Worm (Caenorhabditis elegans) whole organism, L4/young adult: ENCODE measurements around the gene T05G5.4.

Experiments
- W03F9.2 ChIP-seq: fragments of 150-350 bp; optimal IDR thresholded peaks from 2 replicates; lab custom pipeline; 2014; ENCODE audit warnings: missing biosample characterization, missing genetic modification characterization
- dao-5 ChIP-seq: sonication (generic microtip); optimal IDR thresholded peaks from 2 replicates; lab custom pipeline; 2016; ENCODE audit warnings: missing genotype, missing genetic modification characterization, moderate library complexity, missing compliant biosample characterization
- him-1 ChIP-seq: sonication (generic microtip); optimal IDR thresholded peaks from 2 replicates; lab custom pipeline; 2016; ENCODE audit warnings: missing genotype, missing genetic modification reagents, missing genetic modification characterization, missing compliant biosample characterization

Gene T05G5.4

ce11 chrIII:9770590-9770989 is 21.9 kb downstream of the T05G5.4 start:
- no peak for TF ChIP-seq dao-5
- TF ChIP-seq W03F9.2 (tag; lab: Kevin White, UChicago): no peak
- no peak for TF ChIP-seq him-1 (tag; lab: Kevin White, UChicago)

ce11 chrIII:9772394-9772793 is 23.7 kb downstream of the T05G5.4 start:
- no peak for TF ChIP-seq dao-5
- TF ChIP-seq him-1 (tag; lab: Kevin White, UChicago): no peak
- no peak for TF ChIP-seq W03F9.2 (tag; lab: Kevin White, UChicago)

ce11 chrIII:9775916-9776315 is 27.2 kb downstream of the T05G5.4 start:
- TF ChIP-seq dao-5: no peak
- TF ChIP-seq W03F9.2 (tag; lab: Kevin White, UChicago): no peak
- TF ChIP-seq him-1 (tag; lab: Kevin White, UChicago): no peak

DNA sequence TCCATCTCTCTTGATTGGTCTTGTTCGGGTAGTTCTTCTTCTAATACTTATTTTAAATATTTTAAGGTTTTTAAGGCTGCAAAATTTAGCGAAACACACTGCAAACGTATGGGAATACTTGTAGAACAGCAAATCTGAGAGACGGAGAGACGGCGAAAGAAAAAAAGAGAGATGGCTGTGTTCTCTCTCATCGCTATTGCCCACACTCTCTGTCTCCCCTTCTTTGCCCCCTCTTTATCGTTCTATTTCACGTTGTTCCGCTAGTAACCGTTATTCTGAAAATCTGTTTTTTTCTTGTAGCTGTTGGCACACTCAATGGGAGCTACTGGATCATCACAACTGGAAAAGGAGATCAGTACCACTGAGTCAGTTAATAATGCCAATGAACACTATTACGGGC is 27.6 kb downstream of the T05G5.4 start, which contains the start of gene usp-46:
usp-46 (plus strand) TSS at position 301 of the 400 bp plus-strand sequence.
- TF ChIP-seq dao-5: no peak
- no peak for TF ChIP-seq W03F9.2 (tag; lab: Kevin White, UChicago)
- no peak for TF ChIP-seq him-1 (tag; lab: Kevin White, UChicago)

ce11 chrIII:9779080-9779479 is 30.3 kb downstream of the T05G5.4 start:
- TF ChIP-seq W03F9.2 (tag; lab: Kevin White, UChicago) (no peak), dao-5 (no peak), him-1 (tag; lab: Kevin White, UChicago) (no peak)

DNA sequence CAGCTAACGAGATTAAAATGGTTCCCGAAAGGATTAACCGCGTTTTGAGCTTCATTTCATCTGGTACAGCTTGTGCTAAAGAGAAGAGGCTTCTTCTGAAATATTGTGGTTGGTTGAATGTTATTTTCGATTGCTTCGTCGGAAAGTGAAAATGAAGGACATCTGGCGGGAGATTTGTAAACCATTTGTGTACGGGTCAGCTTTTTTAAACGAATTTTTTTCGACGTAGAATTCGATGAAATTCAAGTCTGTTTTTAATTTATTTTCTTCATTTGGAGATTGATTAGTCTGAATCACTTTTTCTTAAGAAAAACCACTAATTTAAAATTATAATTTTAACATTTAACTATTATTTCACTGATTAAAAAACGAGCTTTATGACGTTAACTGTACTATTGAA is 31.5 kb downstream of the T05G5.4 start, which contains the start of gene sqv-3:
sqv-3 (minus strand) TSS at position 101 of the 400 bp plus-strand sequence.
- TF ChIP-seq dao-5 (no peak), him-1 (tag; lab: Kevin White, UChicago) (no peak), W03F9.2 (tag; lab: Kevin White, UChicago) (no peak)

- no peak for TF ChIP-seq dao-5
- peak; percentile 63 for TF ChIP-seq him-1 (tag; lab: Kevin White, UChicago)
- peak; percentile 87 for TF ChIP-seq W03F9.2 (tag; lab: Kevin White, UChicago)
Observed at ce11 chrIII:9780665-9781304, 32.1 kb downstream of the T05G5.4 start, which contains the start of gene vha-1. vha-1 (plus strand) TSS chrIII:9781254.

- TF ChIP-seq W03F9.2 (tag; lab: Kevin White, UChicago) (no peak), him-1 (tag; lab: Kevin White, UChicago) (no peak), dao-5 (no peak)
Observed at ce11 chrIII:9782011-9782436, 33.3 kb downstream of the T05G5.4 start, which contains the start of gene vha-2. vha-2 (plus strand) TSS chrIII:9782164.

- TF ChIP-seq W03F9.2 (tag; lab: Kevin White, UChicago) (no peak), dao-5 (no peak), him-1 (tag; lab: Kevin White, UChicago) (no peak)
Observed at ce11 chrIII:9782483-9783081, 33.8 kb downstream of the T05G5.4 start, which contains the start of gene R10E11.6. R10E11.6 (plus strand) TSS chrIII:9783006.

DNA sequence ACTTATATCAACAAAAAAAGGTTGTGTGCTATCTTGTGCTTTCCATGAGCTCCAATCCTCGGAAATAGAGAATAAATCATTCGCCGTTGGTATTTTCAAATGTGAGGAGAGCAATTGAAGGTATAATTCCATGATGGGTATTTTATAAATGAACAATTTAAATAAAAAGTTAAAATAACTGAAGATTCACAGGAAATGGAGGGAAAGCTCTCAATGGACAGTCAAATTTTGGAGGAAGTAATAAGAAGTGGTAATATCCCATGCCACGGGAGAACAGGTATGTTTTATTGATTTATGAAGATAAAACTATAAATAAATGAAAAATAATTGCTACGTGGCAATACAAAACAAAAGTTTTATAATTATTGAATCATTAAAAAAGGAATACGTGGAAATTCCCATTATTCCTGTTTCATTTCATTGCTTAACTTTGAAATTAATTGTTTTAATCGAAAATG is 34.4 kb downstream of the T05G5.4 start:
- TF ChIP-seq W03F9.2 (tag; lab: Kevin White, UChicago) (no peak), dao-5 (no peak), him-1 (tag; lab: Kevin White, UChicago) (no peak)

DNA sequence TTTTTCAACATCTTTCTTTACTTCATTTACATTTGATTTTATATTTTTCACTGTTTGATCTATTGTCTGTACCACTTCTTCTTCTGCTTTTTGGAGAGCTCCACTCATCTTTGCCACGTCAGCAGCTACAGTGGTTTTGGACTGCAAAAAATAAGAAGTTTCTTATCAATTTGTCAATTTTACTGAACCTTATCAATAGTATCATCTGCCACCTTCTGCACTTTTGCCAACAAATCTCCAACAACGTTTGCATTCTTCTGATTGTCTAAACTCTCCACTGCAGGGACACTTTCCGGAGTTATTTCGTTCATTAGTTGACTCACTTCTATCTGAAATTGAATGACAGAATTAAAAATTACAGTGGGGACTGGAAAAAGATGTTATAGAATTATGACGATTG is 38.0 kb downstream of the T05G5.4 start:
- TF ChIP-seq dao-5: no peak
- TF ChIP-seq W03F9.2 (tag; lab: Kevin White, UChicago): no peak
- no peak for TF ChIP-seq him-1 (tag; lab: Kevin White, UChicago)

DNA sequence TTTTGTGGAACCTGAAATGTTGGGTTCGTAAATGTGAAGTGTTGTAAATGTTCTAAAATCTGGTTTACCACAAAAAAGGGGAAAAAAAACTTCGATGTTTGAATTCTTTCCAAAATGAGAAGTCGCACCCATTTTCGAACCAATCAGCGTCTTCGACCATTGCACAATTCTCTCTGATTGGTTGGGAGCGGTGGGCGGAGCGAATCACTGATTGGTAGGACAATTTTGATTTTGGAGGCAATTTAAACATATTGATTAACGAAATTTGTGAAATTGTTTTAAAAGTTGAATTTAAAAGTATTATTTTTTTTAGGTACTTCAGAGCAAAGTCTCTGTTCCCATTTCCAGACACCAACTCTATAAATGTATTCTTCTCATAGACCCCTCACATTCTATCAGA is 40.3 kb downstream of the T05G5.4 start:
- TF ChIP-seq dao-5 (no peak), W03F9.2 (tag; lab: Kevin White, UChicago) (no peak), him-1 (tag; lab: Kevin White, UChicago) (no peak)

DNA sequence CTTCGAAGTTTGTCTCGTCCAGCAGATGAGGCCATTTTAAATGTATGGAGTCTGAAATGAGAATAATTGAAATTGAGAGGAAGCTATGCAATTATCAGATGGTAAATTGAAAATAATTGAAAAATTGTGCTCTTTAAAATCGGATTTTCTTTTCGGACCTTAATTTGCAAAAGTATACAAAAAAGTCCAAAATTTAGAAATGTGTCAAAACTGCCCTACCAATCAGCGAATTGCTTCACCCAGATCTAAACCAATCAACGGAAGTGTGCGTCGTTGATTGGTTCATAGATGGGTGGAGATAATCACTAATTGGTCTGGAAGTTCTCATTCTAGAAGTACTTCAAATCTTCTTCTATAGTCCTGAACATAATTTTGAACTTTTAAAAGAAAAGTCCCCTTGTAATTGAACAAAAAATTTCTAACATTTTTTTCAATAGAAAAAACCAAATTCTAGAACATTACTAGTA is 40.9 kb downstream of the T05G5.4 start, which contains the start of gene R10E11.5:
R10E11.5 (minus strand) TSS at position 51 of the 467 bp plus-strand sequence.
- TF ChIP-seq him-1 (tag; lab: Kevin White, UChicago) (no peak), W03F9.2 (tag; lab: Kevin White, UChicago) (no peak), dao-5 (no peak)
